Fruit fly (Drosophila melanogaster) whole organism, embryonic: ENCODE data around the gene Pde9.

Experiments
- B-H2 ChIP-seq: fragments of 200-800 bp; sonication (Bioruptor generic); optimal IDR thresholded peaks from 2 replicates; lab custom pipeline; 2018; ENCODE audit warnings: missing biosample characterization, mild to moderate bottlenecking, missing genetic modification characterization
- BEAF-32 ChIP-seq: fragments of 200-800 bp; sonication (Bioruptor generic); optimal IDR thresholded peaks from 3 replicates; lab custom pipeline; 2017; ENCODE audit warnings: missing biosample characterization, missing genetic modification characterization, mild to moderate bottlenecking, moderate library complexity, missing genetic modification reagents
- Bgb ChIP-seq: fragments of 200-800 bp; sonication (Bioruptor generic); IDR thresholded peaks from 2 replicates; pipeline ENCODE4 v1.3.6; 2022; ENCODE audit warnings: missing biosample characterization, missing genetic modification characterization; ENCODE audit not compliant: partially characterized antibody
- CG13287 ChIP-seq: fragments of 200-800 bp; sonication (Bioruptor generic); IDR thresholded peaks from 2 replicates; pipeline ENCODE4 v1.3.6; 2022; ENCODE audit warnings: missing biosample characterization, missing genetic modification characterization; ENCODE audit not compliant: partially characterized antibody
- CG14014 ChIP-seq: fragments of 200-800 bp; sonication (Bioruptor generic); IDR thresholded peaks from 2 replicates; pipeline ENCODE4 v1.3.6; 2022; ENCODE audit warnings: missing biosample characterization, missing genetic modification characterization
- CG14860 ChIP-seq: fragments of 200-800 bp; sonication (Bioruptor generic); IDR thresholded peaks from 3 replicates; pipeline ENCODE4 v1.3.6; 2022; ENCODE audit warnings: missing biosample characterization, missing genetic modification characterization; ENCODE audit not compliant: partially characterized antibody
- CG16813 ChIP-seq: fragments of 200-800 bp; sonication (Bioruptor generic); IDR thresholded peaks from 3 replicates; pipeline ENCODE4 v1.3.6; 2022; ENCODE audit warnings: missing biosample characterization, missing genetic modification characterization; ENCODE audit not compliant: partially characterized antibody
- CG17568 ChIP-seq: fragments of 200-800 bp; sonication (Bioruptor generic); optimal IDR thresholded peaks from 2 replicates; lab custom pipeline; 2018; ENCODE audit warnings: missing biosample characterization, mild to moderate bottlenecking, missing genetic modification characterization, moderate library complexity
- CG1792 ChIP-seq: fragments of 200-800 bp; sonication (Bioruptor generic); optimal IDR thresholded peaks from 2 replicates; lab custom pipeline; 2016; ENCODE audit warnings: missing biosample characterization, missing genetic modification characterization
- CG2116 ChIP-seq: fragments of 200-800 bp; sonication (Bioruptor generic); optimal IDR thresholded peaks from 3 replicates; lab custom pipeline; 2018; ENCODE audit warnings: missing biosample characterization, mild to moderate bottlenecking, missing genetic modification characterization
- CG3163 ChIP-seq: fragments of 200-800 bp; sonication (Bioruptor generic); optimal IDR thresholded peaks from 3 replicates; lab custom pipeline; 2016; ENCODE audit warnings: missing biosample characterization, missing genetic modification characterization
- CG33213 ChIP-seq: fragments of 200-800 bp; sonication (Bioruptor generic); optimal IDR thresholded peaks from 3 replicates; lab custom pipeline; 2016; ENCODE audit warnings: missing biosample characterization, missing genetic modification characterization
- CG3995 ChIP-seq: fragments of 200-800 bp; sonication (Bioruptor generic); optimal IDR thresholded peaks from 3 replicates; lab custom pipeline; 2016; ENCODE audit warnings: missing biosample characterization, missing genetic modification characterization
- CG42726 ChIP-seq: fragments of 200-800 bp; sonication (Bioruptor generic); IDR thresholded peaks from 2 replicates; pipeline ENCODE4 v1.3.6; 2022; ENCODE audit warnings: missing biosample characterization, missing genetic modification characterization; ENCODE audit not compliant: partially characterized antibody
- CG6683 ChIP-seq: fragments of 200-800 bp; sonication (Bioruptor generic); optimal IDR thresholded peaks from 2 replicates; lab custom pipeline; 2017; ENCODE audit warnings: missing biosample characterization, mild to moderate bottlenecking, missing genetic modification characterization, missing genetic modification reagents
- CG6791 ChIP-seq: fragments of 200-800 bp; sonication (Bioruptor generic); IDR thresholded peaks from 3 replicates; pipeline ENCODE4 v1.3.6; 2022; ENCODE audit warnings: missing biosample characterization, missing genetic modification characterization; ENCODE audit not compliant: partially characterized antibody
- CG7963 ChIP-seq: fragments of 200-800 bp; sonication (Bioruptor generic); IDR thresholded peaks from 3 replicates; pipeline ENCODE4 v1.3.6; 2022; ENCODE audit warnings: missing biosample characterization, missing genetic modification characterization; ENCODE audit not compliant: partially characterized antibody
- Dll ChIP-seq: fragments of 200-800 bp; sonication (Bioruptor generic); IDR thresholded peaks from 4 replicates; pipeline ENCODE4 v1.3.6; 2022; ENCODE audit warnings: missing biosample characterization, missing genetic modification characterization; ENCODE audit not compliant: partially characterized antibody
- Doc3 ChIP-seq: fragments of 200-800 bp; sonication (Bioruptor generic); IDR thresholded peaks from 3 replicates; pipeline ENCODE4 v1.3.6; 2022; ENCODE audit warnings: missing biosample characterization, missing genetic modification characterization; ENCODE audit not compliant: partially characterized antibody
- Dp ChIP-seq: fragments of 200-800 bp; sonication (Bioruptor generic); optimal IDR thresholded peaks from 2 replicates; lab custom pipeline; 2018; ENCODE audit warnings: missing biosample characterization, mild to moderate bottlenecking, missing genetic modification characterization, moderate library complexity
- Dref ChIP-seq: fragments of 200-800 bp; sonication (Bioruptor generic); IDR thresholded peaks from 2 replicates; pipeline ENCODE4 v1.3.6; 2022; ENCODE audit warnings: missing biosample characterization, missing genetic modification characterization
- HLH4C ChIP-seq: fragments of 200-800 bp; sonication (Bioruptor generic); IDR thresholded peaks from 3 replicates; pipeline ENCODE4 v1.3.6; 2022; ENCODE audit warnings: missing biosample characterization, missing genetic modification characterization; ENCODE audit not compliant: partially characterized antibody
- MBD-R2 ChIP-seq: fragments of 200-800 bp; sonication (Bioruptor generic); IDR thresholded peaks from 2 replicates; pipeline ENCODE4 v1.3.6; 2022; ENCODE audit warnings: missing biosample characterization, missing genetic modification characterization
- Med ChIP-seq: fragments of 200-800 bp; sonication (Bioruptor generic); peaks from one replicate; lab custom pipeline; 2016; ENCODE audit warnings: missing biosample characterization, missing genetic modification characterization, mild to moderate bottlenecking, inconsistent platforms, moderate library complexity
- Nf-YC ChIP-seq: fragments of 200-800 bp; optimal IDR thresholded peaks from 3 replicates; lab custom pipeline; 2019; ENCODE audit warnings: missing biosample characterization, mild to moderate bottlenecking, missing genetic modification characterization, moderate library complexity
- Opbp ChIP-seq: fragments of 200-800 bp; sonication (Bioruptor generic); IDR thresholded peaks from 3 replicates; pipeline ENCODE4 v1.3.6; 2022; ENCODE audit warnings: missing biosample characterization, missing genetic modification characterization; ENCODE audit not compliant: partially characterized antibody
- Scr ChIP-seq: fragments of 200-800 bp; sonication (Bioruptor generic); IDR thresholded peaks from 2 replicates; pipeline ENCODE4 v1.3.6; 2022; ENCODE audit warnings: missing biosample characterization, missing genetic modification characterization; ENCODE audit not compliant: partially characterized antibody
- amos ChIP-seq: fragments of 200-800 bp; sonication (Bioruptor generic); IDR thresholded peaks from 2 replicates; pipeline ENCODE4 v1.3.6; 2022; ENCODE audit warnings: missing biosample characterization, missing genetic modification characterization; ENCODE audit not compliant: partially characterized antibody
- bbx ChIP-seq: fragments of 200-800 bp; sonication (Bioruptor generic); IDR thresholded peaks from 2 replicates; pipeline ENCODE4 v1.3.6; 2022; ENCODE audit warnings: missing biosample characterization, missing genetic modification characterization; ENCODE audit not compliant: partially characterized antibody
- dmrt99B ChIP-seq: fragments of 200-800 bp; sonication (Bioruptor generic); optimal IDR thresholded peaks from 2 replicates; lab custom pipeline; 2018; ENCODE audit warnings: missing biosample characterization, mild to moderate bottlenecking, missing genetic modification characterization, moderate library complexity
- gfzf ChIP-seq: fragments of 200-800 bp; sonication (Bioruptor generic); optimal IDR thresholded peaks from 2 replicates; lab custom pipeline; 2016; ENCODE audit warnings: missing biosample characterization, mild to moderate bottlenecking, missing genetic modification characterization, moderate library complexity
- hbn ChIP-seq: fragments of 200-800 bp; sonication (Bioruptor generic); IDR thresholded peaks from 2 replicates; pipeline ENCODE4 v1.3.6; 2022; ENCODE audit warnings: missing biosample characterization, missing genetic modification characterization; ENCODE audit not compliant: partially characterized antibody
- inv ChIP-seq: fragments of 200-800 bp; sonication (Bioruptor generic); IDR thresholded peaks from 2 replicates; pipeline ENCODE4 v1.3.6; 2022; ENCODE audit warnings: missing biosample characterization, missing genetic modification characterization; ENCODE audit not compliant: partially characterized antibody
- knrl ChIP-seq: fragments of 200-800 bp; sonication (Bioruptor generic); IDR thresholded peaks from 3 replicates; pipeline ENCODE4 v1.3.6; 2022; ENCODE audit warnings: missing biosample characterization, missing genetic modification characterization; ENCODE audit not compliant: partially characterized antibody
- pzg ChIP-seq: fragments of 200-800 bp; sonication (Bioruptor generic); optimal IDR thresholded peaks from 3 replicates; lab custom pipeline; 2018; ENCODE audit warnings: missing biosample characterization, mild to moderate bottlenecking, missing genetic modification characterization, moderate library complexity
- row ChIP-seq: fragments of 200-800 bp; sonication (Bioruptor generic); IDR thresholded peaks from 3 replicates; pipeline ENCODE4 v1.3.6; 2022; ENCODE audit warnings: missing biosample characterization, missing genetic modification characterization
- sens ChIP-seq: fragments of 200-800 bp; sonication (Bioruptor generic); peaks from one replicate; lab custom pipeline; 2016; ENCODE audit warnings: missing biosample characterization, missing genetic modification characterization
- sna ChIP-seq: fragments of 200-800 bp; sonication (Bioruptor generic); IDR thresholded peaks from 2 replicates; pipeline ENCODE4 v1.3.6; 2022; ENCODE audit warnings: missing biosample characterization, missing genetic modification characterization; ENCODE audit not compliant: partially characterized antibody
- stwl ChIP-seq: fragments of 200-800 bp; sonication (Bioruptor generic); optimal IDR thresholded peaks from 3 replicates; lab custom pipeline; 2018; ENCODE audit warnings: missing biosample characterization, mild to moderate bottlenecking, missing genetic modification characterization, moderate library complexity
- tll ChIP-seq, 2 experiments: fragments of 200-800 bp in 1 of 2; fragments of >200 bp in 1 of 2; sonication (Bioruptor generic) in 1 of 2; optimal IDR thresholded peaks; 2 replicates each; lab custom pipeline; 2017 to 2019; ENCODE audit warnings: missing biosample characterization in 2 of 2, missing genetic modification characterization in 2 of 2, mild to moderate bottlenecking in 1 of 2, moderate library complexity in 1 of 2
- unc-4 ChIP-seq: fragments of 200-800 bp; sonication (Bioruptor generic); IDR thresholded peaks from 2 replicates; pipeline ENCODE4 v1.3.6; 2022; ENCODE audit warnings: missing biosample characterization, missing genetic modification characterization; ENCODE audit not compliant: partially characterized antibody
- vnd ChIP-seq: fragments of 200-800 bp; sonication (Bioruptor generic); IDR thresholded peaks from 3 replicates; pipeline ENCODE4 v1.3.6; 2022; ENCODE audit warnings: missing biosample characterization, missing genetic modification characterization; ENCODE audit not compliant: partially characterized antibody

Pde9 gene

DNA sequence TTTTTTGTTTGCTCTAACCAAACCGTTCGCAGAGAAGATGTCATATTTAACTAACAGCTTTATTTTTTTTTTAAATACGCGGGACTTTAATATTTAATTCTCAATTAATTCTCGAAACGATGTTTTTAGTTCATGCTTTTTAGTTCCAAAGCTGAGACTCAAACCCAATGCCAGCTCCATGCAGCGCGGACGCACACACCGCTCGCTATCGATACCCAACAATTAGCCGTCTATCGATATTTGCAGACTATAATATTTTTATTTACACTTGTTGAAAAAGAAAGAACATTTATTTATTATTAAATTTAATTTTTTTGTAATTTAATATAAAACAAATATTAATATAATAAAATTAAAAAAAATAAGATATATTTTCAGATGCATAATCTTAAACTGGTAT lies 132.5 kb downstream of the Pde9 start (continued):
- TF ChIP-seq dmrt99B (tag; lab: Kevin White, UChicago) (no peak), CG14860 (peak; percentile 65; the same call in 2 of the 3 replicates), pzg (GFP tag; lab: Kevin White, UChicago) (peak; percentile 33), stwl (tag; lab: Kevin White, UChicago) (peak; percentile 47), CG3163 (GFP tag; lab: Kevin White, UChicago) (no peak), tll (GFP tag; optimal IDR thresholded peaks at IDR 0.05; lab: Kevin White, UChicago) (no peak), gfzf (GFP tag; lab: Kevin White, UChicago) (peak; percentile 9)

DNA sequence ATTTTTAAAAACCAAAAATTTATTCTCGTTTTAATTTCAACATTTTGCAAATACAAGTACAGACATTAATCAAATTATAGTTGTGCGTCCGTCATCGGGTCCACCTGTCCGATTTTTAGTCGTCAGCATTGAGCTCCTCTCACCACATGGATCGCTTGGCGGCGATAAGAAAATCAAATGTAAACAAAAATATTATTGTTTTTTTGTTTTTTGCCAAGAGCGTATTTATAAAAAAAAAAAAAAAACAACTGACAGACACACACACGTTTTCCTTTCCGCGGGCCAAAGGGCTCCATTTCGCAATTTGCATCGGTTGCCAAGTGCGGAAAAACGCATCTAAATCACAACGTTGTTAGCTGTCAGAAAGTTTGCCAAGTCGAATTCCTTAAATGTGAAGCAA lies 133.2 kb downstream of the Pde9 start:
- TF ChIP-seq CG14860, result 0 out of 3 replicates have a peak, but pooled peaks have one; percentile 1
- peak; percentile 28 for TF ChIP-seq sens (GFP tag; lab: Kevin White, UChicago)
- 0 out of 2 replicates have a peak, but pooled peaks have one; percentile 0 for TF ChIP-seq inv (GFP tag; lab: Robert Waterston, UW)

DNA sequence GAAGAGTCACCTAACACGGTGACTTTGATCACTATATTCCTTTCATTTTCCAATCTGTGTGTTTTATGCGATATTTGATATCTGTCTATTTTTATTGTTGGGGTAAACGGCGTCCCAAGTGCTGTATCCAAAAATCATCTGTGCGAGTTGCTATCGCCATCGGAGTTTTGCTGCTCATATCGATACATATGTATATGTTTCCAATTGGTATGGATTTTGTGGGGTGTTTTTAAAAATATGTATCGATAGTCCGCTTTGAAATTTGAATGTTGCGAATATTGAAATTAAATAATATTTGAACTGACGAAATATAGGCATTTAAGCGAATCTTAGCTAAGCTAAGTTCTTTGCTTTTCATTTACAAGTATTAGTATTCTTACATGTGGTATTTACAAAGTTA lies 133.7 kb downstream of the Pde9 start, which contains the start of gene pira:
Gene pira, minus strand, starts transcription at position 145 of the 400 bp plus-strand sequence.
- no peak for TF ChIP-seq CG6683 (GFP tag; lab: Kevin White, UChicago)
- TF ChIP-seq CG13287 (GFP tag; lab: Robert Waterston, UW), result peak; percentile 83
- TF ChIP-seq hbn, result peak; percentile 68
- TF ChIP-seq Dll (GFP tag; lab: Robert Waterston, UW), result peak; percentile 78
- peak; percentile 80; the same call in 2 of the 3 replicates for TF ChIP-seq Opbp (GFP tag; lab: Robert Waterston, UW)
- peak; percentile 61 for TF ChIP-seq inv (GFP tag; lab: Robert Waterston, UW)
- peak; percentile 45 for TF ChIP-seq Dp
- peak; percentile 85 for TF ChIP-seq Bgb
- peak; percentile 31; the same call in 1 of the 2 replicates for TF ChIP-seq MBD-R2
- peak; percentile 84 for TF ChIP-seq bbx
- TF ChIP-seq Dref (GFP tag; lab: Robert Waterston, UW), result peak; percentile 78
- TF ChIP-seq unc-4 (GFP tag; lab: Robert Waterston, UW), result peak; percentile 79
- TF ChIP-seq CG17568 (GFP tag; lab: Kevin White, UChicago), result no peak
- peak; percentile 78 for TF ChIP-seq knrl (GFP tag; lab: Robert Waterston, UW)
- TF ChIP-seq CG3995 (GFP tag; lab: Kevin White, UChicago), result peak; percentile 69
- TF ChIP-seq Nf-YC (tag; lab: Kevin White, UChicago), result no peak
- peak; percentile 84 for TF ChIP-seq HLH4C
- peak; percentile 60; the same call in 2 of the 3 replicates for TF ChIP-seq vnd (GFP tag; lab: Robert Waterston, UW)
- TF ChIP-seq CG1792 (GFP tag; lab: Kevin White, UChicago), result no peak
- TF ChIP-seq CG14860, result peak; percentile 80
- peak; percentile 78 for TF ChIP-seq Scr
- peak; percentile 68 for TF ChIP-seq CG7963 (GFP tag; lab: Robert Waterston, UW)
- no peak for TF ChIP-seq CG33213 (GFP tag; lab: Kevin White, UChicago)
- peak; percentile 55 for TF ChIP-seq sna (GFP tag; lab: Robert Waterston, UW)
- peak; percentile 79 for TF ChIP-seq CG2116
- no peak for TF ChIP-seq B-H2
- peak; percentile 9; the same call in 1 of the 3 replicates for TF ChIP-seq row (GFP tag; lab: Robert Waterston, UW)
- TF ChIP-seq CG14014, result no peak
- peak; percentile 9; the same call in 1 of the 2 replicates for TF ChIP-seq CG42726 (GFP tag; lab: Robert Waterston, UW)
- peak; percentile 38 for TF ChIP-seq stwl (tag; lab: Kevin White, UChicago)
- peak; percentile 78; the same call in 1 of the 2 replicates for TF ChIP-seq amos
- peak; percentile 85 for TF ChIP-seq CG6791
- peak; percentile 28 for TF ChIP-seq pzg (GFP tag; lab: Kevin White, UChicago)
- no peak for TF ChIP-seq Med (GFP tag; lab: Kevin White, UChicago)
- TF ChIP-seq CG16813 (GFP tag; lab: Robert Waterston, UW), result peak; percentile 71
- peak; percentile 68 for TF ChIP-seq Doc3 (GFP tag; lab: Robert Waterston, UW)
- peak; percentile 67 for TF ChIP-seq BEAF-32
